Worm (Caenorhabditis elegans): Measurements from ENCODE around the gene dpyd-1.

ce11 chrX:5489538-5489937 is 21.9 kb downstream of the dpyd-1 start, which contains the start of gene F55D1.1:
- no peak for TF ChIP-seq tbx-2 (tag; optimal IDR thresholded peaks at IDR 0.05)
- TF ChIP-seq fkh-10 (GFP tag; optimal IDR thresholded peaks at IDR 0.05): no peak
- no peak for TF ChIP-seq ceh-14 (tag; optimal IDR thresholded peaks at IDR 0.05)
- no peak for TF ChIP-seq ceh-19 (GFP tag; optimal IDR thresholded peaks at IDR 0.05)
- no peak for TF ChIP-seq elt-2 (tag; optimal IDR thresholded peaks at IDR 0.05)
- no peak for TF ChIP-seq pha-4 (tag; optimal IDR thresholded peaks at IDR 0.05)
- no peak for TF ChIP-seq unc-3 (GFP tag; conservative IDR thresholded peaks at IDR 0.05)
- no peak for TF ChIP-seq unc-3 (tag; optimal IDR thresholded peaks at IDR 0.05)
- no peak for TF ChIP-seq npax-4 (tag; optimal IDR thresholded peaks at IDR 0.05)
